Fruit fly (Drosophila melanogaster) S2 (cell line): ENCODE data around the gene CG12998.

Source experiments
- CG8478 ChIP-seq: fragments of >200 bp; optimal IDR thresholded peaks from 2 replicates; lab custom pipeline; 2018
- CTCF ChIP-seq, 2 experiments: fragments of >200 bp; optimal IDR thresholded peaks; 2 replicates each; lab custom pipeline; 2018

Gene CG12998

dm6 chrX:17218232-17218951 lies at the start of gene CG12998:
Gene CG12998, plus strand, starts transcription at chrX:17218667.
- TF ChIP-seq CTCF (optimal IDR thresholded peaks at IDR 0.05; lab: Kevin White, UChicago): no peak

- TF ChIP-seq CG8478 (lab: Kevin White, UChicago) (no peak), CTCF (optimal IDR thresholded peaks at IDR 0.05; lab: Kevin White, UChicago) (no peak)
Observed at dm6 chrX:17170484-17170944, 48.0 kb upstream of the CG12998 start.

- TF ChIP-seq CG8478 (lab: Kevin White, UChicago) (no peak), CTCF (optimal IDR thresholded peaks at IDR 0.05; lab: Kevin White, UChicago) (no peak)
Observed at dm6 chrX:17172123-17172522, 46.3 kb upstream of the CG12998 start.

dm6 chrX:17172777-17173315 lies 45.6 kb upstream of the CG12998 start:
- TF ChIP-seq CG8478 (lab: Kevin White, UChicago): no peak
- no peak for TF ChIP-seq CTCF (optimal IDR thresholded peaks at IDR 0.05; lab: Kevin White, UChicago)

dm6 chrX:17174115-17174514 lies 44.4 kb upstream of the CG12998 start:
- TF ChIP-seq CG8478 (lab: Kevin White, UChicago) (no peak), CTCF (optimal IDR thresholded peaks at IDR 0.05; lab: Kevin White, UChicago) (no peak)

dm6 chrX:17175558-17176189 lies 42.8 kb upstream of the CG12998 start:
- TF ChIP-seq CTCF (optimal IDR thresholded peaks at IDR 0.05; lab: Kevin White, UChicago) (peak; percentile 93 to 94), CG8478 (lab: Kevin White, UChicago) (no peak)

DNA sequence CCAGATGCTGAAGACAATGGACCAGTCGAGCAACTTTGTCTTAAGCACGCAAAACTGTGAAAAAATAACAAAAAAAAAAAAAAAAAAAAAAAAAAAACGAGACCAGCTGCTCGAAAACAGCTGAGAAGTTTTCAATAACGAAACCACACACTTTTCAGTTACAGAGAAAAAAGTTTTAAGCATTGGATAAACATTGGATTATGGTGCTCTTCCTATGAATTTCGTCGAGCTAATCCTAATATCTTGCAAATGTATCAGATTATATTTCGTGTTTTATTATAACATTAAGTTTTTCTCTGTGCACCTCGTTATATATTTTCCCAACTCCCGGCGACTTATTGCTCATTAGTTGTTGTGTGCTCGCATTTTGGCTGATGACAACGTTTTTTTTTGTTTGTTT lies 41.9 kb upstream of the CG12998 start:
- no peak for TF ChIP-seq CG8478 (lab: Kevin White, UChicago)

DNA sequence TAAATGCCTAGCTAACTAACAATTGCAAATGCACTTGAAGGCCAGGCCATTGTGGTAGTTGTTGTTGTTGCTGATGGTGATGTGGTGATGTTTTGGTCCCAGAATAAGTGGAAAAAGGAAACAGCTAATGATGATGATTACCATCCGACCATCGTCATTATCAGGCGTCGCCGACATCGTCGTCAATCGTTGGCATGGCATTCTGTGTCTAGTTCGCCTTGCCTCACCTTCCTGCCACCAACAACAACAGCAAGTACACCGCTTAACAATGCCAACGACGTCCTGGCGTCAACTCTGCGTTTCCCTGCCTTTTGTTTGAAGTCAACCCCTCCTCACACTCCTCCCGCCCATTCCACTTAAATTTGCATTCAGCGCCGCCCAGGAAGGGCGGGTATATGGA lies 40.9 kb upstream of the CG12998 start:
- TF ChIP-seq CG8478 (lab: Kevin White, UChicago) (no peak), CTCF (optimal IDR thresholded peaks at IDR 0.05; lab: Kevin White, UChicago) (no peak)

DNA sequence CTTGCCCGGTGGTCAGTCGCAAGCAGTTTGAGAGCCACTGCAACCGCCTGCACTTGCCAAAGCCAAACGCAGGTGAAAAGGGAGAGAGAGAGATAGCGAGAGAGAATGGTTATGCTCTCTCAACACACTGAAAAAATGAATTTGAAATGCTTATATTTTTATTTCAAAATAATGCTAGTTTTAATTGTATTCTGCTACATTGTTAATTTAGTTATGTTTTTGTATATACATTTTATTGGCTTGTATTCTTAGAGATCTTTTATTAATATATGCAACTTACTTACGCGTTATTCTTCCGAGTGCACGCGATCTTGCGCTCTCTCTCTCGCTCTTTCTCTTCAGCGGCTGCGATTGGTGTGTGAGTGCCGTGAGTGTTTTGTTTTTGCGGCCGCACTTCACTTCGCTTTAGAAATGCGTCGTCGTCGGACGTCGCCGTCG lies 40.0 kb upstream of the CG12998 start:
- TF ChIP-seq CTCF (optimal IDR thresholded peaks at IDR 0.05; lab: Kevin White, UChicago) (no peak), CG8478 (lab: Kevin White, UChicago) (no peak)

- TF ChIP-seq CTCF (optimal IDR thresholded peaks at IDR 0.05; lab: Kevin White, UChicago): no peak
Observed at dm6 chrX:17180523-17180922, 37.9 kb upstream of the CG12998 start.

- TF ChIP-seq CTCF (optimal IDR thresholded peaks at IDR 0.05; lab: Kevin White, UChicago) (no peak), CG8478 (lab: Kevin White, UChicago) (no peak)
Observed at dm6 chrX:17181264-17182198, 36.9 kb upstream of the CG12998 start.

DNA sequence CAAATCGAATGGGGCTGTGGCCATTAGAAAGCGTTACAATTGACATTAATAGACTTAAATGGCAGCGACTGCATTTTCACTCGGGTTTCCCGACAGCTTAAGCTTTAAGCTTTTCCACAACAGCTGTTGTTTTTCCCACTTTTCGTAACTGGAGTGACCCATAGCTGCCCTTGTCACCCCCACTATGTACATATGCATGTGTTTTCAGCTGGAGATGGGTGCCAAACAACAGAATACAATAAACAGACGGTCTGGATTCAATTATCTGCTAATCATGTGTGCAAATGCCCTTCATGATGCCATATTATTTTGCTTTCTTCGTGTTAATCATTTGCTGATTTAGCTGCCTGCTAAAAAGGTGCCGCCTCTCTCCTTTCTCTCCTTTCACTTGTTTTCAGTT lies 35.0 kb upstream of the CG12998 start:
- TF ChIP-seq CG8478 (lab: Kevin White, UChicago) (no peak), CTCF (optimal IDR thresholded peaks at IDR 0.05; lab: Kevin White, UChicago) (no peak)

- TF ChIP-seq CG8478 (lab: Kevin White, UChicago): no peak
- no peak for TF ChIP-seq CTCF (optimal IDR thresholded peaks at IDR 0.05; lab: Kevin White, UChicago)
Observed at dm6 chrX:17186432-17186831, 32.0 kb upstream of the CG12998 start.

DNA sequence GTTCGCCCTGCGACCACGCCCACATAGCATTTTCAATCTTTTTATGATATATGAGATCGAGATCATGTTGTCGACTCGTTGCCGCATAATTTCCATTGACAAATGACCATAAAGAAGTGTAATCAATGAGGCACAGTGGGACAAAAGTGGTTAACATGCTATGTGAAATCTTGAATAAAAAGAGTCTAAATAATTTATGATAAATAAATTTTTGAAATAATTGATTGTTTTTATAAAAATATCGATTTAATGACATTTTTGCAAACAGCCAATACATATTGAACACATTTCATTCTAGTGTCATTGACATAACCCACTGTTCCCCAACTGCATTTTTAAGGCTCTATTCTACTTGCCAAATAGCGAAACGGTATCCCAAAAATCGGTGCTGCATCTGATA lies 31.0 kb upstream of the CG12998 start:
- TF ChIP-seq CTCF (optimal IDR thresholded peaks at IDR 0.05; lab: Kevin White, UChicago) (no peak), CG8478 (lab: Kevin White, UChicago) (no peak)

dm6 chrX:17188167-17188566 lies 30.3 kb upstream of the CG12998 start:
- TF ChIP-seq CG8478 (lab: Kevin White, UChicago): no peak
- no peak for TF ChIP-seq CTCF (optimal IDR thresholded peaks at IDR 0.05; lab: Kevin White, UChicago)
